Worm (Caenorhabditis elegans) whole organism, L2 larva: ENCODE data around the gene mtss-1.

Experiments
- F13H6.1 ChIP-seq: sonication (generic microtip); optimal IDR thresholded peaks from 2 replicates; lab custom pipeline; 2016; ENCODE audit warnings: missing genetic modification characterization, missing compliant biosample characterization
- ZK546.5 ChIP-seq: sonication (generic microtip); optimal IDR thresholded peaks from 2 replicates; lab custom pipeline; 2017; ENCODE audit warnings: missing biosample characterization, missing genetic modification characterization
- ama-1 ChIP-seq: fragments of 150-350 bp; optimal IDR thresholded peaks from 2 replicates; lab custom pipeline; 2018; ENCODE audit warnings: inconsistent platforms
- blmp-1 ChIP-seq: sonication (generic microtip); optimal IDR thresholded peaks from 2 replicates; lab custom pipeline; 2017; ENCODE audit warnings: missing genetic modification characterization, mild to moderate bottlenecking, missing compliant biosample characterization, antibody characterized with exemption, moderate library complexity; ENCODE audit not compliant: insufficient read depth
- ceh-16 ChIP-seq: fragments of 150-350 bp; optimal IDR thresholded peaks from 2 replicates; lab custom pipeline; 2014; ENCODE audit warnings: missing biosample characterization, missing genetic modification characterization
- ceh-82 ChIP-seq: fragments of 150-350 bp; optimal IDR thresholded peaks from 2 replicates; lab custom pipeline; 2014; ENCODE audit warnings: missing biosample characterization, missing genetic modification characterization
- crh-2 ChIP-seq: sonication (generic microtip); optimal IDR thresholded peaks from 2 replicates; lab custom pipeline; 2017; ENCODE audit warnings: missing biosample characterization, missing genetic modification characterization
- dmd-4 ChIP-seq: sonication (generic microtip); optimal IDR thresholded peaks from 2 replicates; lab custom pipeline; 2017; ENCODE audit warnings: missing biosample characterization, missing genetic modification characterization
- elt-3 ChIP-seq: sonication (generic microtip); optimal IDR thresholded peaks from 2 replicates; lab custom pipeline; 2017; ENCODE audit warnings: missing biosample characterization, missing genetic modification characterization
- lin-39 ChIP-seq: fragments of 150-350 bp; optimal IDR thresholded peaks from 2 replicates; lab custom pipeline; 2014; ENCODE audit warnings: missing biosample characterization, missing genetic modification reagents, missing genetic modification characterization
- mab-5 ChIP-seq: fragments of 150-350 bp; optimal IDR thresholded peaks from 2 replicates; lab custom pipeline; 2014; ENCODE audit warnings: missing biosample characterization, missing genetic modification characterization
- mdl-1 ChIP-seq, 2 experiments: fragments of 150-350 bp in 1 of 2; sonication (generic microtip) in 1 of 2; optimal IDR thresholded peaks; 2 replicates each; lab custom pipeline; 2017; ENCODE audit warnings: missing biosample characterization in 2 of 2, missing genetic modification characterization in 2 of 2
- nhr-12 ChIP-seq: fragments of 150-350 bp; optimal IDR thresholded peaks from 2 replicates; lab custom pipeline; 2014; ENCODE audit warnings: missing biosample characterization, missing genetic modification characterization
- nhr-129 ChIP-seq: fragments of 150-350 bp; optimal IDR thresholded peaks from 2 replicates; lab custom pipeline; 2014; ENCODE audit warnings: missing biosample characterization, missing genetic modification characterization
- nhr-25 ChIP-seq: fragments of 150-350 bp; sonication (generic microtip); optimal IDR thresholded peaks from 3 replicates; lab custom pipeline; 2014; ENCODE audit warnings: missing biosample characterization, missing genetic modification characterization
- nhr-6 ChIP-seq: fragments of 150-350 bp; optimal IDR thresholded peaks from 2 replicates; lab custom pipeline; 2014; ENCODE audit warnings: missing biosample characterization, missing genetic modification characterization
- nhr-77 ChIP-seq: fragments of 150-350 bp; optimal IDR thresholded peaks from 2 replicates; lab custom pipeline; 2014; ENCODE audit warnings: missing biosample characterization, missing genetic modification characterization
- sem-4 ChIP-seq: fragments of 150-350 bp; optimal IDR thresholded peaks from 2 replicates; lab custom pipeline; 2014; ENCODE audit warnings: missing biosample characterization, missing genetic modification reagents, missing genetic modification characterization
- snpc-4 ChIP-seq: fragments of 150-350 bp; optimal IDR thresholded peaks from 2 replicates; lab custom pipeline; 2014; ENCODE audit warnings: missing biosample characterization, missing genetic modification characterization
- unc-62 ChIP-seq: fragments of 150-350 bp; optimal IDR thresholded peaks from 2 replicates; lab custom pipeline; 2014; ENCODE audit warnings: missing biosample characterization, missing genetic modification reagents, missing genetic modification characterization
- ztf-11 ChIP-seq: sonication (generic microtip); optimal IDR thresholded peaks from 2 replicates; lab custom pipeline; 2017; ENCODE audit warnings: missing biosample characterization, missing genetic modification characterization

mtss-1 gene

ce11 chrIII:8811111-8811510 is 43.0 kb downstream of the mtss-1 start:
- no peak for TF ChIP-seq nhr-77 (tag; lab: Kevin White, UChicago)
- TF ChIP-seq crh-2 (tag; lab: Kevin White, UChicago) = no peak
- no peak for TF ChIP-seq dmd-4 (tag; lab: Kevin White, UChicago)
- TF ChIP-seq sem-4 (tag; lab: Kevin White, UChicago) = peak; percentile 56
- TF ChIP-seq elt-3 (tag; lab: Kevin White, UChicago) = no peak
- no peak for TF ChIP-seq ztf-11 (tag; lab: Kevin White, UChicago)
- TF ChIP-seq mdl-1 (tag; optimal IDR thresholded peaks at IDR 0.05; lab: Kevin White, UChicago) = no peak

ce11 chrIII:8815699-8816098 is 47.6 kb downstream of the mtss-1 start:
- TF ChIP-seq mab-5 (tag; lab: Kevin White, UChicago) (no peak), F13H6.1 (tag; lab: Kevin White, UChicago) (peak; percentile 61), blmp-1 (tag; lab: Kevin White, UChicago) (no peak), nhr-129 (tag; lab: Kevin White, UChicago) (peak; percentile 45), ama-1 (no peak)

ce11 chrIII:8818599-8818998 is 50.5 kb downstream of the mtss-1 start, which contains the start of gene pat-2:
TSS of gene pat-2 (plus strand) at chrIII:8818899.
- TF ChIP-seq blmp-1 (tag; lab: Kevin White, UChicago) (no peak), unc-62 (GFP tag; lab: Kevin White, UChicago) (no peak), dmd-4 (tag; lab: Kevin White, UChicago) (no peak), nhr-25 (tag; lab: Kevin White, UChicago) (no peak), ceh-82 (tag; lab: Kevin White, UChicago) (no peak), lin-39 (tag; lab: Kevin White, UChicago) (no peak), ceh-16 (no peak), ZK546.5 (tag; lab: Kevin White, UChicago) (no peak), ama-1 (no peak), snpc-4 (tag; lab: Kevin White, UChicago) (no peak), nhr-6 (no peak), nhr-12 (tag; lab: Kevin White, UChicago) (no peak), nhr-77 (tag; lab: Kevin White, UChicago) (no peak)
